Fruit fly (Drosophila melanogaster): ENCODE results near the gene sdt.

- no peak for TF ChIP-seq ttk (optimal IDR thresholded peaks at IDR 0.05)
- no peak for TF ChIP-seq Sin3A (optimal IDR thresholded peaks at IDR 0.05)
- TF ChIP-seq psq (optimal IDR thresholded peaks at IDR 0.05), result no peak
- TF ChIP-seq Myc (optimal IDR thresholded peaks at IDR 0.05), result no peak
These were observed 108.5 kb downstream of the sdt start for dm6 chrX:8286859-8287258.
